Worm (Caenorhabditis elegans): Measurements from ENCODE around the gene Y51A2A.5.

DNA sequence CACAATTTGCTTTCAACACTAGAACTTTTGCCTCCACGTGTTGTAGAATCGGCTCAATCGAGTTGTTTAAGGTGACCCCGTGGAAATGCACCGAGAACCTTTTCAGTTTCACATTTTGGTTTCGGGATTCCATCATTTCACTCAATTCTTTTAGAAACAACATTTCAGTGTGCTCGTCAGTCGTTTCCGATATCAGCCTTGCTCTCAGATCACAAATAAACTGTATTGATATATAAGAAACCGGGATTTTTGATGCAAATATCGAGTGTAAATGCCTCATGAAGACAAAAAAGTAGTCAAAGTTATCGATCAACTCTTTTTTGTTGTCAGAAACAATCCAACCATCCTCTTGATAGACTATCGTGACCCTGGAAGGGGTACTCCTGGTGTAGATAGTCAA is 33.1 kb upstream of the Y51A2A.5 start:
- no peak for TF ChIP-seq him-1 (tag; optimal IDR thresholded peaks at IDR 0.05)
- TF ChIP-seq dao-5 (tag; optimal IDR thresholded peaks at IDR 0.05): no peak

Data from whole organism, L4/young adult.